Worm (Caenorhabditis elegans) whole organism, L3 larva: ENCODE results near the gene srh-258.

Source experiments
- ZK546.5 ChIP-seq: sonication (generic microtip); optimal IDR thresholded peaks from 2 replicates; lab custom pipeline; 2017; ENCODE audit warnings: missing biosample characterization, missing genetic modification characterization
- aly-2 ChIP-seq: fragments of 150-350 bp; optimal IDR thresholded peaks from 2 replicates; lab custom pipeline; 2014; ENCODE audit warnings: missing biosample characterization, missing genetic modification characterization
- ama-1 ChIP-seq: fragments of 150-350 bp; optimal IDR thresholded peaks from 2 replicates; lab custom pipeline; 2018
- ceh-16 ChIP-seq: sonication (generic microtip); optimal IDR thresholded peaks from 2 replicates; lab custom pipeline; 2017; ENCODE audit warnings: missing biosample characterization, missing genetic modification characterization
- ceh-82 ChIP-seq: fragments of 150-350 bp; optimal IDR thresholded peaks from 2 replicates; lab custom pipeline; 2014; ENCODE audit warnings: missing biosample characterization, missing genetic modification characterization
- ceh-9 ChIP-seq: sonication (generic microtip); optimal IDR thresholded peaks from 2 replicates; lab custom pipeline; 2018; ENCODE audit warnings: missing biosample characterization, missing genetic modification characterization
- daf-12 ChIP-seq: fragments of 150-350 bp; optimal IDR thresholded peaks from 2 replicates; lab custom pipeline; 2014; ENCODE audit warnings: missing biosample characterization, missing genetic modification reagents, missing genetic modification characterization
- egl-27 ChIP-seq: sonication (generic microtip); optimal IDR thresholded peaks from 4 replicates; lab custom pipeline; 2017; ENCODE audit warnings: missing biosample characterization, missing genetic modification reagents, missing genetic modification characterization
- egl-5 ChIP-seq: fragments of 150-350 bp; optimal IDR thresholded peaks from 2 replicates; lab custom pipeline; 2017; ENCODE audit warnings: missing biosample characterization, missing genetic modification reagents, missing genetic modification characterization, inconsistent platforms
- elt-1 ChIP-seq: fragments of 150-350 bp; optimal IDR thresholded peaks from 2 replicates; lab custom pipeline; 2014; ENCODE audit warnings: missing biosample characterization, missing genetic modification characterization
- elt-2 ChIP-seq: sonication (generic microtip); optimal IDR thresholded peaks from 2 replicates; lab custom pipeline; 2016; ENCODE audit warnings: missing genetic modification reagents, mild to moderate bottlenecking, missing genetic modification characterization, missing compliant biosample characterization
- elt-3 ChIP-seq, 3 experiments: fragments of 150-350 bp in 1 of 3; sonication (generic microtip) in 2 of 3; optimal IDR thresholded peaks; 2 replicates in 2 of 3; 4 replicates in 1 of 3; lab custom pipeline; 2014 to 2017; ENCODE audit warnings: missing biosample characterization in 3 of 3, missing genetic modification characterization in 3 of 3
- eor-1 ChIP-seq, 2 experiments: fragments of 150-350 bp; optimal IDR thresholded peaks; 2 replicates each; lab custom pipeline; 2014 to 2018; ENCODE audit warnings: missing biosample characterization in 2 of 2, missing genetic modification characterization in 2 of 2
- fkh-10 ChIP-seq: sonication (generic microtip); optimal IDR thresholded peaks from 2 replicates; lab custom pipeline; 2017; ENCODE audit warnings: missing biosample characterization, missing genetic modification reagents, missing genetic modification characterization
- fkh-2 ChIP-seq: fragments of 150-350 bp; optimal IDR thresholded peaks from 2 replicates; lab custom pipeline; 2014; ENCODE audit warnings: missing biosample characterization, missing genetic modification reagents, missing genetic modification characterization
- fos-1 ChIP-seq: fragments of 150-350 bp; optimal IDR thresholded peaks from 2 replicates; lab custom pipeline; 2014; ENCODE audit warnings: missing biosample characterization, missing genetic modification characterization
- lin-15B ChIP-seq: fragments of 150-350 bp; optimal IDR thresholded peaks from 2 replicates; lab custom pipeline; 2014; ENCODE audit warnings: missing biosample characterization, missing genetic modification characterization
- lin-39 ChIP-seq: fragments of 150-350 bp; optimal IDR thresholded peaks from 2 replicates; lab custom pipeline; 2018; ENCODE audit warnings: missing biosample characterization, missing genetic modification reagents, missing genetic modification characterization
- lsy-12 ChIP-seq: sonication (generic microtip); optimal IDR thresholded peaks from 2 replicates; lab custom pipeline; 2016; ENCODE audit warnings: mild to moderate bottlenecking, missing genetic modification characterization, missing compliant biosample characterization
- mdl-1 ChIP-seq: fragments of 150-350 bp; optimal IDR thresholded peaks from 2 replicates; lab custom pipeline; 2014; ENCODE audit warnings: missing biosample characterization, missing genetic modification characterization
- mml-1 ChIP-seq: fragments of 150-350 bp; sonication (generic microtip); optimal IDR thresholded peaks from 3 replicates; lab custom pipeline; 2014; ENCODE audit warnings: missing biosample characterization, missing genetic modification characterization
- nfya-1 ChIP-seq: sonication (generic microtip); optimal IDR thresholded peaks from 2 replicates; lab custom pipeline; 2017; ENCODE audit warnings: missing genetic modification characterization, mild to moderate bottlenecking, missing compliant biosample characterization, antibody characterized with exemption, moderate library complexity; ENCODE audit not compliant: insufficient read depth
- nhr-11 ChIP-seq: fragments of 150-350 bp; optimal IDR thresholded peaks from 2 replicates; lab custom pipeline; 2014; ENCODE audit warnings: missing biosample characterization, missing genetic modification characterization
- nhr-23 ChIP-seq: fragments of 150-350 bp; optimal IDR thresholded peaks from 2 replicates; lab custom pipeline; 2014; ENCODE audit warnings: missing biosample characterization, missing genetic modification reagents, missing genetic modification characterization
- nhr-237 ChIP-seq: fragments of 150-350 bp; optimal IDR thresholded peaks from 2 replicates; lab custom pipeline; 2014; ENCODE audit warnings: missing biosample characterization, missing genetic modification characterization
- nhr-28 ChIP-seq: fragments of 150-350 bp; optimal IDR thresholded peaks from 2 replicates; lab custom pipeline; 2014; ENCODE audit warnings: missing biosample characterization, missing genetic modification characterization
- nhr-67 ChIP-seq: fragments of 150-350 bp; optimal IDR thresholded peaks from 2 replicates; lab custom pipeline; 2014; ENCODE audit warnings: missing biosample characterization, missing genetic modification characterization
- nhr-77 ChIP-seq: fragments of 150-350 bp; optimal IDR thresholded peaks from 2 replicates; lab custom pipeline; 2014; ENCODE audit warnings: missing biosample characterization, missing genetic modification characterization
- pha-4 ChIP-seq: fragments of 150-350 bp; optimal IDR thresholded peaks from 2 replicates; lab custom pipeline; 2014; ENCODE audit warnings: missing biosample characterization, missing genetic modification reagents, missing genetic modification characterization
- pqm-1 ChIP-seq: fragments of 150-350 bp; optimal IDR thresholded peaks from 2 replicates; lab custom pipeline; 2017; ENCODE audit warnings: missing biosample characterization, missing genetic modification characterization, inconsistent platforms
- sea-2 ChIP-seq: fragments of 150-350 bp; sonication (generic microtip); optimal IDR thresholded peaks from 4 replicates; lab custom pipeline; 2014; ENCODE audit warnings: missing biosample characterization, missing genetic modification reagents, missing genetic modification characterization
- skn-1 ChIP-seq: fragments of 150-350 bp; optimal IDR thresholded peaks from 2 replicates; lab custom pipeline; 2014; ENCODE audit warnings: missing biosample characterization, missing genetic modification characterization
- snpc-4 ChIP-seq: fragments of 150-350 bp; optimal IDR thresholded peaks from 2 replicates; lab custom pipeline; 2014; ENCODE audit warnings: missing biosample characterization, missing genetic modification characterization
- tbx-2 ChIP-seq: sonication (generic microtip); optimal IDR thresholded peaks from 2 replicates; lab custom pipeline; 2016; ENCODE audit warnings: mild to moderate bottlenecking, missing genetic modification characterization, missing compliant biosample characterization
- unc-39 ChIP-seq: sonication (generic microtip); optimal IDR thresholded peaks from 4 replicates; lab custom pipeline; 2017; ENCODE audit warnings: missing biosample characterization, missing genetic modification characterization
- zag-1 ChIP-seq: fragments of 150-350 bp; optimal IDR thresholded peaks from 2 replicates; lab custom pipeline; 2014; ENCODE audit warnings: missing biosample characterization, missing genetic modification characterization

Gene srh-258

DNA sequence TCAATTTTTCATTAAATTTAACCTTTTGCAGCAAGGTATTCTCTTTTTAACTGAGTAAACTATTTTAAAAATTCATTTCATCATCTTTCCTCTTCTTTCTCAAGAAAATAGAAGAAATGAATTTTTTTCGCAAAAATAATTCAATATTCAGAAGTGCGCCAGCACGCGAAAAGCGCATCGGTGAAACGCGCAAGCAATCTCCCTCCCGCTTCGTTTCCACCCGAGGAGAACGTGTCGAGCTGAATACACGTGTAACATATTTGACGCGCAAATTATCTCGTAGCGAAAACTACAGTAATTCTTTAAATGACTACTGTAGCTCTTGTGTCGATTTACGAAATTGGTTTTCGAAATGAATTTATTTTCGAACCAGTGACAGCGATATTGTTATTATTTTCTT lies 12.9 kb upstream of the srh-258 start:
- no peak for TF ChIP-seq nfya-1 (tag; lab: Kevin White, UChicago)
- no peak for TF ChIP-seq ceh-82
- TF ChIP-seq ceh-16 (tag; lab: Kevin White, UChicago), result no peak
- no peak for TF ChIP-seq egl-27 (tag; lab: Kevin White, UChicago)
- no peak for TF ChIP-seq ZK546.5 (tag; lab: Kevin White, UChicago)
- TF ChIP-seq lin-39, result no peak
- TF ChIP-seq nhr-77 (tag; lab: Kevin White, UChicago), result no peak
- no peak for TF ChIP-seq unc-39 (tag; lab: Kevin White, UChicago)
- no peak for TF ChIP-seq fos-1
- no peak for TF ChIP-seq mdl-1 (tag; lab: Kevin White, UChicago)
- no peak for TF ChIP-seq egl-5 (tag; lab: Kevin White, UChicago)
- TF ChIP-seq lsy-12 (tag; lab: Kevin White, UChicago), result no peak
- TF ChIP-seq eor-1 (tag; optimal IDR thresholded peaks at IDR 0.05; lab: Kevin White, UChicago), result no peak
- no peak for TF ChIP-seq sea-2 (GFP tag; lab: Kevin White, UChicago)
- no peak for TF ChIP-seq aly-2 (tag; lab: Kevin White, UChicago)
- no peak for TF ChIP-seq nhr-23 (tag; lab: Kevin White, UChicago)
- TF ChIP-seq pha-4 (tag; lab: Kevin White, UChicago), result no peak

DNA sequence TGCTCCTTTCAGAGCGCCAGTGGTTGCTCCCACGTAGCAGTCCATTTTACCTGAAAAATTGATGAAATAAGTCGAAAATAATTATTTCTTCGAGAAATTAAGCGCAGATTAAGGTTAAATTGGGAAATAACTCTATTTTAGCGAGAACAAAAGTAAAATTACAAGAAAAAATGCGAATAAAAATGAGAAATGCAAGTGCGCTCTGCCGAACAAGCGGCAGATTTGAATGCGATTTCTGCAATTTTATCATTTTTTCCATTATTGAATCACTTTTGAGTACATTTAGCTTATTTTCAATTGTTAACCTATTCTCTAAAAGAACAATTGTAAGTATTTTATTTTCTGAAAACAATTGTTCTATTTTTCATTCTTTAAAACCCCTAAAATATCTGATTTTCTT lies 10.1 kb upstream of the srh-258 start, which contains the start of gene T06E6.1:
Gene T06E6.1, minus strand, starts transcription at position 56 of the 400 bp plus-strand sequence.
- peak; percentile 6 for TF ChIP-seq pha-4 (tag; lab: Kevin White, UChicago)
- no peak for TF ChIP-seq fos-1
- no peak for TF ChIP-seq ceh-9 (tag; lab: Kevin White, UChicago)
- peak; percentile 41 for TF ChIP-seq lin-15B (tag; lab: Kevin White, UChicago)
- peak; percentile 4 for TF ChIP-seq elt-2 (tag; lab: Kevin White, UChicago)
- TF ChIP-seq daf-12 (tag; lab: Kevin White, UChicago), result no peak
- no peak for TF ChIP-seq nhr-28
- no peak for TF ChIP-seq mdl-1 (tag; lab: Kevin White, UChicago)

DNA sequence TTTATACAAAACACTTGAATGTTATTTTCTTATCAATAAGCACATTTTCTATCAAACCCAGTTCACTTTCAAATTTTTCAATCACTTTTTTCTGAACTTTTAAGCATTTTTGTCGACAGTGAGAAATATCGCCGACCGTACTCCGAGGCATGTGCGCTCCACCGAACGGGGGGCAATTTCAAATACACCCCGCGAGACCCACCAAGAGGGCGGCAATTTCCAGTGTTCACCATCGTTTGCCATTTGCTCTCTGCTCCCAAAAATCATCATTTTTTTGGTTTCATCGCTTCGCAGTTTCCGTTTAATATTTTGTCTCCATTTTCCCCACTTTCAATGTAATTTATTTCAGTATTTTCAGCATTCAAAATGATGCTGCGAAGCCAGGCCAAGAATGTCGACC lies 9.6 kb upstream of the srh-258 start, which contains the start of gene cyb-3:
Gene cyb-3, plus strand, starts transcription at position 350 of the 400 bp plus-strand sequence.
- TF ChIP-seq fos-1, result no peak
- no peak for TF ChIP-seq ama-1 (lab: Kevin White, UChicago)
- no peak for TF ChIP-seq elt-3 (tag; optimal IDR thresholded peaks at IDR 0.05; lab: Kevin White, UChicago)
- no peak for TF ChIP-seq snpc-4
- no peak for TF ChIP-seq elt-2 (tag; lab: Kevin White, UChicago)
- TF ChIP-seq elt-1, result no peak
- TF ChIP-seq nhr-23 (tag; lab: Kevin White, UChicago), result no peak
- TF ChIP-seq, all 47 proteins: peak for 0

DNA sequence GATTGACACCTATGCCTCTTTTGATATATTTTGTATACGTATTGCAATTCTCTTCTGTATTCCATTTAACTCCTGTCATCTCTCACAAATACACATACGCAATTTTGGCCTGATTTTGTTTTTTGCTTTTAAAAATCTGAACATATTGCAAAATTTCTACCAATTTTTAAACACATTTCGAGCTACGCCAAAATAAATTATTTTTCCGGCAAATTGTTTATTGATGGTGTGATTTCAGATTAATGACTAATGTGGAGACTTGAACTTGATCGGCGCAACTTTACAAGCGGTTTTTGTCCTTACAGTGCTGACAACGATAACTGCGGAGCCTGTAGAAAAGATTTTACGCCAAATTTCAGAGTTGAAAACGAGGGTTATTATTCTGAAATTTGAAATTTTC lies 7.8 kb upstream of the srh-258 start:
- no peak for TF ChIP-seq nhr-11 (tag; lab: Kevin White, UChicago)
- no peak for TF ChIP-seq ceh-9 (tag; lab: Kevin White, UChicago)
- TF ChIP-seq lin-39, result no peak
- TF ChIP-seq unc-39 (tag; lab: Kevin White, UChicago), result no peak
- TF ChIP-seq elt-3 (tag; optimal IDR thresholded peaks at IDR 0.05; lab: Kevin White, UChicago), result no peak
- TF ChIP-seq nhr-237 (tag; lab: Kevin White, UChicago), result no peak
- no peak for TF ChIP-seq mml-1 (tag; lab: Kevin White, UChicago)
- no peak for TF ChIP-seq nfya-1 (tag; lab: Kevin White, UChicago)
- TF ChIP-seq skn-1, result no peak
- no peak for TF ChIP-seq tbx-2
- TF ChIP-seq ama-1 (lab: Kevin White, UChicago), result no peak
- TF ChIP-seq lin-15B (tag; lab: Kevin White, UChicago), result no peak
- TF ChIP-seq, all 47 proteins: peak for 0

DNA sequence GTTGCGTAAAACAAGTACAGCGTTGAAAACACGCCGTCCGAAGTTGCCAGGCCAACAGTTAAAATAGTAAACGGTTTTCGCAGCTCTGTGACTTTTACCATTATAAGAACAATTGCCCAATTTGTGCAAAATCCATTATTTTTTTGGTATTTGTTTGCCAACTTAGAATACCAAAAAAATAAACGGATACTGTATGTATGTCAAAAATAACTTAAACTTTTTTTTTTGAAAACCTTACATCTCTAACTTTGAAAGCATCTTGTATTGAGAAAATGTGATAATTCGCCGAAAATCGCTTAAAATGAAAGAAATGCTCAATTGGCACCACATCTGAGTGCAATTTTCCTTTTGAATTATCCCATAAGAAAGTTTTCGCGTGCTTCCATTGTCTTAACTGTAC lies 6.2 kb upstream of the srh-258 start, which contains the start of gene fbxa-199:
Gene fbxa-199, minus strand, starts transcription at position 101 of the 400 bp plus-strand sequence.
- TF ChIP-seq pqm-1 (tag; lab: Kevin White, UChicago) (no peak), snpc-4 (no peak), ZK546.5 (tag; lab: Kevin White, UChicago) (no peak), nhr-11 (tag; lab: Kevin White, UChicago) (no peak), ceh-82 (no peak), lsy-12 (tag; lab: Kevin White, UChicago) (no peak), nhr-67 (tag; lab: Kevin White, UChicago) (no peak), eor-1 (tag; optimal IDR thresholded peaks at IDR 0.05; lab: Kevin White, UChicago) (no peak), egl-5 (tag; lab: Kevin White, UChicago) (no peak), fkh-10 (GFP tag; lab: Kevin White, UChicago) (no peak), ama-1 (lab: Kevin White, UChicago) (no peak), elt-2 (tag; lab: Kevin White, UChicago) (no peak), egl-27 (tag; lab: Kevin White, UChicago) (no peak), ceh-9 (tag; lab: Kevin White, UChicago) (no peak), zag-1 (tag; lab: Kevin White, UChicago) (no peak), nhr-77 (tag; lab: Kevin White, UChicago) (no peak), sea-2 (GFP tag; lab: Kevin White, UChicago) (no peak), fkh-2 (tag; lab: Kevin White, UChicago) (no peak), elt-1 (no peak), daf-12 (tag; lab: Kevin White, UChicago) (no peak)
